Worm (Caenorhabditis elegans) whole organism, L2 larva: Measurements from ENCODE around the gene K08D10.11.

Source experiments
- R02D3.7 ChIP-seq: fragments of 150-350 bp; optimal IDR thresholded peaks from 2 replicates; lab custom pipeline; 2014; ENCODE audit warnings: missing biosample characterization, missing genetic modification characterization
- Y55F3AM.14 ChIP-seq: fragments of 200-800 bp; sonication (Bioruptor generic); optimal IDR thresholded peaks from 2 replicates; lab custom pipeline; 2018; ENCODE audit warnings: mild to moderate bottlenecking, missing genetic modification characterization, missing compliant biosample characterization
- ZK546.5 ChIP-seq: sonication (generic microtip); optimal IDR thresholded peaks from 2 replicates; lab custom pipeline; 2017; ENCODE audit warnings: missing biosample characterization, missing genetic modification characterization

- TF ChIP-seq ZK546.5 (tag; lab: Kevin White, UChicago) (no peak), R02D3.7 (tag; lab: Kevin White, UChicago) (no peak), Y55F3AM.14 (GFP tag; lab: Kevin White, UChicago) (no peak)
These were observed 12.2 kb downstream of the K08D10.11 start, which contains the start of gene rnp-3 for ce11 chrIV:4173789-4174188.
